Worm (Caenorhabditis elegans): ENCODE measurements around the gene msp-33.
"Not testable (repeated sequence)": the region's sequence is repeated elsewhere in the genome, so short reads cannot be mapped to it uniquely, and the experiment has no call there.

Gene msp-33

DNA sequence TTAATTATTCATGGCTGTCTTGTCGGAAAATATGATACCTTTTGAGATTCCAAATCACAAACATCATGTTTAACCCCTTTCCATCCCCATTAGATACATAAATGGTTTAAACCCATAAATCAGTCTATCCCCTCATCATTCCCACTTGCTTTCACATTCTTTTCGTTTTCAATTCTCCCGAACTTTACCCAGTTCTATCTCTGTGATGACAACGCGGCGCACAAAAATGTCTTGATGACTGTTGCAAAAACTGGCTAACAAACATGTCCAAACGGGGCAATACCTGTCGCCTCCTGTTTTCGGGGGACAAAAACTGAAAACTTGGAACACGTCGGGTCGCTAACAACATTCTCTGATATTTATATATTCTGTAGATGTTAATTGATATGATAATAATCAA, 26.4 kb downstream of the msp-33 start:
- TF ChIP-seq lin-14 (GFP tag; optimal IDR thresholded peaks at IDR 0.05) (no peak), blmp-1 (tag; optimal IDR thresholded peaks at IDR 0.05) (peak; percentile 93), aha-1 (tag; optimal IDR thresholded peaks at IDR 0.05) (no peak), snu-23 (GFP tag; optimal IDR thresholded peaks at IDR 0.05) (no peak), fkh-10 (GFP tag; optimal IDR thresholded peaks at IDR 0.05) (no peak), ama-1 (optimal IDR thresholded peaks at IDR 0.05) (peak; percentile 63), ztf-4 (tag; optimal IDR thresholded peaks at IDR 0.05) (peak; percentile 59), mdl-1 (tag; optimal IDR thresholded peaks at IDR 0.05) (no peak), jun-1 (tag; optimal IDR thresholded peaks at IDR 0.05) (peak; percentile 40)

DNA sequence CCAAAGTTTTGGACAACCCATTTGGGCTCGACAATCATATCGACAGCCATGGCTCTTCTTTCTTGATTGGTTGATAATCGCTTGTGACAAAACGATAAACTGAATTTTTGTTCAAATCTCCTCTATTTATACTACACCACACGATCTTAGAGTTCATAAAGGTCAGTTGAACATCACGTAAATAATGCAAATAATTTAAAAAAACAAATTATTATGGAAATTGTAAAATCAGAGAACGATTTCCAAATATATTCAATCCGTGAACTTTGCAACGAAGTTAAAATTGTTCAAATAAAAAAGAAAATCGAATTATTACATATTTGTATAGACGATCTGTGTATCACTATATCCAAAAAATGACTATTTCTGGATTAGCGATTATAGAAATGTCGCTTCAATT, 29.1 kb downstream of the msp-33 start, which contains the start of the genes mpst-4 and F11G11.14:
Gene mpst-4, minus strand, starts transcription at position 101 of the 400 bp plus-strand sequence.
Gene F11G11.14, plus strand, starts transcription at position 325 of the 400 bp plus-strand sequence.
- TF ChIP-seq mep-1 (tag; optimal IDR thresholded peaks at IDR 0.05) (no peak), ceh-63 (GFP tag; optimal IDR thresholded peaks at IDR 0.05) (no peak), nhr-12 (tag; optimal IDR thresholded peaks at IDR 0.05) (no peak), mdl-1 (tag; optimal IDR thresholded peaks at IDR 0.05) (no peak), lin-14 (GFP tag; optimal IDR thresholded peaks at IDR 0.05) (no peak), egl-27 (tag; optimal IDR thresholded peaks at IDR 0.05) (no peak), ama-1 (optimal IDR thresholded peaks at IDR 0.05) (no peak), ceh-8 (GFP tag; optimal IDR thresholded peaks at IDR 0.05) (no peak), dpl-1 (GFP tag; optimal IDR thresholded peaks at IDR 0.05) (no peak), efl-3 (GFP tag; optimal IDR thresholded peaks at IDR 0.05) (no peak), hlh-4 (tag; optimal IDR thresholded peaks at IDR 0.05) (no peak), nhr-28 (tag; optimal IDR thresholded peaks at IDR 0.05) (no peak), nhr-11 (tag; optimal IDR thresholded peaks at IDR 0.05) (no peak), fkh-8 (tag; optimal IDR thresholded peaks at IDR 0.05) (no peak), fkh-4 (tag; optimal IDR thresholded peaks at IDR 0.05; ENCODE audit: borderline replicate concordance) (no peak), ceh-82 (tag; optimal IDR thresholded peaks at IDR 0.05) (no peak), dsc-1 (tag; optimal IDR thresholded peaks at IDR 0.05) (no peak), C16A3.4 (tag; optimal IDR thresholded peaks at IDR 0.05) (no peak), unc-62 (GFP tag; optimal IDR thresholded peaks at IDR 0.05) (no peak)

DNA sequence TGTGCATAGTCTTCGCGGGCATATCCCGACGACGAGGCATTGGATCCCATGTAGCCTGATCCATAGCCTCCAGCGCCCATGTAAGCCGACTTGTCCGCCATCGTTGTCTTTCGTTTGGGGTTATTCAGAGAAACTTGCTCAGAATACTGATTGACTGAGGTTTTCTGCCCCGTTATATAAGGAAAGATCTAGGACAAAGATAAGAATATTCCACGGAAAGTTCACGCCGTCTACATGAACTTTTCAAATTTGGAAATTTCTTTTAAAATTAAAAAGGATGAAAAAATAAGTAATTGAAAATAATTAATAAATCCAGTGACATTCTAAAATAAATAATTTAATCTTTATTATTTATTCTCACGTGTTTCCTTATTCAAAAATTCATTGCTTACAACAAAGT, 32.2 kb downstream of the msp-33 start, which contains the start of the genes nspd-5 and F11G11.4:
Gene nspd-5, minus strand, starts transcription at position 101 of the 400 bp plus-strand sequence.
Gene F11G11.4, plus strand, starts transcription at position 335 of the 400 bp plus-strand sequence.
- TF ChIP-seq aly-2 (tag; optimal IDR thresholded peaks at IDR 0.05); ceh-63 (GFP tag; optimal IDR thresholded peaks at IDR 0.05); mep-1 (tag; optimal IDR thresholded peaks at IDR 0.05): not testable (repeated sequence)

DNA sequence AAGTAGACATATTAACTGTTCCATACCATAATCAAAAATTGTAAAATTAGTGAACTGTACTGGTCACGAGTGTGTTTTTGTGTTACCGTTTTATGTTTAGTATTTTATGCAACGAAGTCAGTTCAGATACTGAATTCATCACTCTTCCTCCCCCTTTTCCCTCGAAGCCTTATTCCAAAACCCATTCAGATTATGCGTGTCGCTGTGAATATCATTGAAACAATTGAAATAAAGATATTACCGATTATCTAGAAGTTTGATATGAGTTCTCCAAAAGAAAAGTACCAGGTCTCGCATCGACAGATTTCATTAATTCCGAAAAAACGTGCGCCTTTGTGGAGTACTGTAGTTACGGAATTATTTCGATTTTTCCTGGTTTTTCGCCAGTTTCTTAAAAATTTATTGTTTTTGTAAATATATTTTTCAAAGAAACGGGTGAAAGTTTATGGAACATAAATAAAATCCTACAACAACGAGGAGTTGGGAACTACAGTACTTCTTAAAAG, 33.5 kb downstream of the msp-33 start:
- TF ChIP-seq efl-1 (optimal IDR thresholded peaks at IDR 0.05): no peak
- TF ChIP-seq efl-1 (GFP tag; optimal IDR thresholded peaks at IDR 0.05 in 1 of 2): peak in 1 of 2 experiments; percentile 85
- no peak for TF ChIP-seq ets-5 (GFP tag; IDR thresholded peaks at IDR 0.05)
- TF ChIP-seq blmp-1 (tag; optimal IDR thresholded peaks at IDR 0.05): peak; percentile 0
- no peak for TF ChIP-seq isw-1 (GFP tag; IDR thresholded peaks at IDR 0.05)
- no peak for TF ChIP-seq ztf-11 (tag; optimal IDR thresholded peaks at IDR 0.05)

DNA sequence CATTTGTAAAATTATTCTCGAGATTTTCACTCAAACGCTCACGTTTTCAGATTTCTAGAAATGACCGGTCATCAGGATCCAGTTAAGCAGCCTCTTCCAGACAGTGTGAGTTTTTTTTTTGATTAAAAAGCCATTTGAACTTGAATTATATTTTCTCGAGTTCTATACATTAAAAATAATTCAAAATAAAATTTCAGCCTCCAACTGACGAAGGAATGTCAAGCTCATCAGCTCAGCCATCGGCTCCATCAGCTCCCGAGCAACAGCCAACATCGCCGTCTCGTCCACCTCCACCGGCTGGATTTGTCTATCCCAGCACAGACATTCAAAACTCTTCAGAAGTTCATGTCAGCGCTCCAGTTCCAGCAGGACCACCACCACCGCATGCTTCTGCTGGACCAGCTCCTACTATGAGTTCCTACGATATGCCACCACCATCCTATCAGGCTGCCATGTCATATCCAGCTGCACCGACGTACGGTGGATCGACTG, 34.6 kb downstream of the msp-33 start, which contains the start of gene F11G11.5:
Gene F11G11.5, plus strand, starts transcription at position 51 of the 492 bp plus-strand sequence.
- no peak for TF ChIP-seq efl-1 (optimal IDR thresholded peaks at IDR 0.05)
- peak in 1 of 2 experiments; percentile 29 for TF ChIP-seq efl-1 (GFP tag; optimal IDR thresholded peaks at IDR 0.05 in 1 of 2)
- TF ChIP-seq nhr-19 (GFP tag; conservative IDR thresholded peaks at IDR 0.05): no peak
- no peak for TF ChIP-seq nhr-12 (tag; optimal IDR thresholded peaks at IDR 0.05)

DNA sequence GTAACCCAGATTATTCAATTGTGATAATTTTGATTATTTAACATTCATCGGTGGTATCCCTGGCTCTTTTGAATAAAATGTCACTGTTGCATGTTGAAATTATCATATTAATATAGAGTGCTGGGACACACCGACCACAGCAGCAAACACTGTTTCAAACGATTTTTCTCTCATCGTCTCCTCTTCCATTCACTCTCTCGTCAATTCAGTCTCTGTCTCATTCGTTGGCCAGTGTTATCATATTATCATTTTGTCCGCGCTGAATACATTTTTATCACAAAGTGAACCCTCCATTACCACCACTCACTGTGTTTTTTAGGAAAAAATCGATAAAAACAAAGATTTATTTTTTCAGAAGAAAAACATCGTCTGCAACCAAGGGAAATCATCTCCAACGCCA, 35.4 kb downstream of the msp-33 start:
- no peak for TF ChIP-seq C04F5.9 (tag; optimal IDR thresholded peaks at IDR 0.05)
- TF ChIP-seq ceh-88 (GFP tag; IDR thresholded peaks at IDR 0.05): no peak
- TF ChIP-seq nhr-237 (tag; optimal IDR thresholded peaks at IDR 0.05): no peak
- TF ChIP-seq nhr-76 (tag; optimal IDR thresholded peaks at IDR 0.05): no peak
- TF ChIP-seq isw-1 (GFP tag; IDR thresholded peaks at IDR 0.05): no peak
- no peak for TF ChIP-seq F16B12.6 (tag; optimal IDR thresholded peaks at IDR 0.05)
- TF ChIP-seq nhr-19 (GFP tag; conservative IDR thresholded peaks at IDR 0.05): no peak
- no peak for TF ChIP-seq ceh-8 (GFP tag; optimal IDR thresholded peaks at IDR 0.05)
- TF ChIP-seq unc-98 (GFP tag; IDR thresholded peaks at IDR 0.05): no peak
- TF ChIP-seq aly-2 (tag; optimal IDR thresholded peaks at IDR 0.05): no peak
- TF ChIP-seq fkh-4 (tag; optimal IDR thresholded peaks at IDR 0.05; ENCODE audit: borderline replicate concordance): no peak
- no peak for TF ChIP-seq skn-1 (tag; optimal IDR thresholded peaks at IDR 0.05)
- TF ChIP-seq jun-1 (tag; optimal IDR thresholded peaks at IDR 0.05): no peak
- TF ChIP-seq elt-3 (tag; optimal IDR thresholded peaks at IDR 0.05): peak in 1 of 6 experiments; percentile 45
- TF ChIP-seq dpl-1 (GFP tag; optimal IDR thresholded peaks at IDR 0.05): no peak
- no peak for TF ChIP-seq pqm-1 (tag; optimal IDR thresholded peaks at IDR 0.05)
- no peak for TF ChIP-seq irx-1 (tag; optimal IDR thresholded peaks at IDR 0.05)

All from whole organism, L1 larva.